Worm (Caenorhabditis elegans): ENCODE results near the gene C50H11.13.

DNA sequence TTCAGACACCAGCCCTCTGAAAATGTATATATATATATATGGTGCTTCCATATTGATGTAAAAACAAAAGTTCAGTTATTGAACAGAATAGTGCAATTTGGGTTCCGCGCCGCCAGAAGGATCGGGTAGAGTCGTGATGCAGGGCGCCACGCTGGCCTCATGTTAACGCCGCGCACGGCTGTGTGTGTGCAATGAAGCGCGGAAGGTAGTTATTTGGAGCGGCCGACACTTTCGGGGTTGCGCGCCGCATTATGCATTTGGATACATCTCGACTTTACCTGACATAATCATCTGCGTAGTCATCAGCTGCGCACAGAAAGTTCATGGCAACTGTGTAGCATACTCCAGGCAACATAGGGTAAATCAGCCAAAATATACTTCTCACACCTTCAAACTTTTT, 35.3 kb upstream of the C50H11.13 start:
- TF ChIP-seq aly-2 (tag; optimal IDR thresholded peaks at IDR 0.05) (no peak), pqm-1 (tag; optimal IDR thresholded peaks at IDR 0.05) (no peak), nhr-76 (tag; optimal IDR thresholded peaks at IDR 0.05) (no peak), ceh-82 (tag; optimal IDR thresholded peaks at IDR 0.05) (no peak), nhr-11 (tag; optimal IDR thresholded peaks at IDR 0.05) (no peak), unc-39 (tag; optimal IDR thresholded peaks at IDR 0.05) (no peak), sea-2 (GFP tag; optimal IDR thresholded peaks at IDR 0.05) (no peak), egl-5 (tag; optimal IDR thresholded peaks at IDR 0.05) (no peak), egl-27 (tag; optimal IDR thresholded peaks at IDR 0.05) (no peak), pha-4 (tag; optimal IDR thresholded peaks at IDR 0.05) (no peak), nhr-237 (tag; optimal IDR thresholded peaks at IDR 0.05) (no peak), ceh-9 (tag; optimal IDR thresholded peaks at IDR 0.05) (no peak)

Data from whole organism, L3 larva.